Worm (Caenorhabditis elegans) whole organism, L3 larva: ENCODE data around the gene CC8.2.

Source experiments
- R02D3.7 ChIP-seq: fragments of 150-350 bp; optimal IDR thresholded peaks from 2 replicates; lab custom pipeline; 2014; ENCODE audit warnings: missing biosample characterization, missing genetic modification characterization
- ZK546.5 ChIP-seq: sonication (generic microtip); optimal IDR thresholded peaks from 2 replicates; lab custom pipeline; 2017; ENCODE audit warnings: missing biosample characterization, missing genetic modification characterization
- aly-2 ChIP-seq: fragments of 150-350 bp; optimal IDR thresholded peaks from 2 replicates; lab custom pipeline; 2014; ENCODE audit warnings: missing biosample characterization, missing genetic modification characterization
- ama-1 ChIP-seq: fragments of 150-350 bp; optimal IDR thresholded peaks from 2 replicates; lab custom pipeline; 2018
- ceh-28 ChIP-seq: fragments of 150-350 bp; optimal IDR thresholded peaks from 2 replicates; lab custom pipeline; 2014; ENCODE audit warnings: missing biosample characterization, missing genetic modification reagents, missing genetic modification characterization
- ceh-82 ChIP-seq: fragments of 150-350 bp; optimal IDR thresholded peaks from 2 replicates; lab custom pipeline; 2014; ENCODE audit warnings: missing biosample characterization, missing genetic modification characterization
- ceh-9 ChIP-seq: sonication (generic microtip); optimal IDR thresholded peaks from 2 replicates; lab custom pipeline; 2018; ENCODE audit warnings: missing biosample characterization, missing genetic modification characterization
- egl-27 ChIP-seq: sonication (generic microtip); optimal IDR thresholded peaks from 4 replicates; lab custom pipeline; 2017; ENCODE audit warnings: missing biosample characterization, missing genetic modification reagents, missing genetic modification characterization
- egl-5 ChIP-seq: fragments of 150-350 bp; optimal IDR thresholded peaks from 2 replicates; lab custom pipeline; 2017; ENCODE audit warnings: missing biosample characterization, missing genetic modification reagents, missing genetic modification characterization, inconsistent platforms
- elt-2 ChIP-seq: sonication (generic microtip); optimal IDR thresholded peaks from 2 replicates; lab custom pipeline; 2016; ENCODE audit warnings: missing genetic modification reagents, mild to moderate bottlenecking, missing genetic modification characterization, missing compliant biosample characterization
- elt-3 ChIP-seq, 3 experiments: fragments of 150-350 bp in 1 of 3; sonication (generic microtip) in 2 of 3; optimal IDR thresholded peaks; 2 replicates in 2 of 3; 4 replicates in 1 of 3; lab custom pipeline; 2014 to 2017; ENCODE audit warnings: missing biosample characterization in 3 of 3, missing genetic modification characterization in 3 of 3
- fkh-10 ChIP-seq: sonication (generic microtip); optimal IDR thresholded peaks from 2 replicates; lab custom pipeline; 2017; ENCODE audit warnings: missing biosample characterization, missing genetic modification reagents, missing genetic modification characterization
- fkh-2 ChIP-seq: fragments of 150-350 bp; optimal IDR thresholded peaks from 2 replicates; lab custom pipeline; 2014; ENCODE audit warnings: missing biosample characterization, missing genetic modification reagents, missing genetic modification characterization
- hmg-11 ChIP-seq: sonication (generic microtip); optimal IDR thresholded peaks from 2 replicates; lab custom pipeline; 2016; ENCODE audit warnings: missing genetic modification characterization, missing compliant biosample characterization
- jun-1 ChIP-seq: fragments of 150-350 bp; optimal IDR thresholded peaks from 2 replicates; lab custom pipeline; 2014; ENCODE audit warnings: missing biosample characterization, missing genetic modification reagents, missing genetic modification characterization
- lin-15B ChIP-seq: fragments of 150-350 bp; optimal IDR thresholded peaks from 2 replicates; lab custom pipeline; 2014; ENCODE audit warnings: missing biosample characterization, missing genetic modification characterization
- lin-39 ChIP-seq: fragments of 150-350 bp; optimal IDR thresholded peaks from 2 replicates; lab custom pipeline; 2018; ENCODE audit warnings: missing biosample characterization, missing genetic modification reagents, missing genetic modification characterization
- nfya-1 ChIP-seq: sonication (generic microtip); optimal IDR thresholded peaks from 2 replicates; lab custom pipeline; 2017; ENCODE audit warnings: missing genetic modification characterization, mild to moderate bottlenecking, missing compliant biosample characterization, antibody characterized with exemption, moderate library complexity; ENCODE audit not compliant: insufficient read depth
- nhr-11 ChIP-seq: fragments of 150-350 bp; optimal IDR thresholded peaks from 2 replicates; lab custom pipeline; 2014; ENCODE audit warnings: missing biosample characterization, missing genetic modification characterization
- nhr-12 ChIP-seq: fragments of 150-350 bp; optimal IDR thresholded peaks from 2 replicates; lab custom pipeline; 2014; ENCODE audit warnings: missing biosample characterization, missing genetic modification characterization
- nhr-23 ChIP-seq: fragments of 150-350 bp; optimal IDR thresholded peaks from 2 replicates; lab custom pipeline; 2014; ENCODE audit warnings: missing biosample characterization, missing genetic modification reagents, missing genetic modification characterization
- nhr-237 ChIP-seq: fragments of 150-350 bp; optimal IDR thresholded peaks from 2 replicates; lab custom pipeline; 2014; ENCODE audit warnings: missing biosample characterization, missing genetic modification characterization
- nhr-25 ChIP-seq: sonication (generic microtip); optimal IDR thresholded peaks from 2 replicates; lab custom pipeline; 2017; ENCODE audit warnings: missing biosample characterization, missing genetic modification characterization
- nhr-67 ChIP-seq: fragments of 150-350 bp; optimal IDR thresholded peaks from 2 replicates; lab custom pipeline; 2014; ENCODE audit warnings: missing biosample characterization, missing genetic modification characterization
- nhr-76 ChIP-seq: fragments of 150-350 bp; sonication (generic microtip); optimal IDR thresholded peaks from 5 replicates; lab custom pipeline; 2014; ENCODE audit warnings: missing biosample characterization, missing genetic modification characterization
- nhr-77 ChIP-seq: fragments of 150-350 bp; optimal IDR thresholded peaks from 2 replicates; lab custom pipeline; 2014; ENCODE audit warnings: missing biosample characterization, missing genetic modification characterization
- pha-4 ChIP-seq: fragments of 150-350 bp; optimal IDR thresholded peaks from 2 replicates; lab custom pipeline; 2014; ENCODE audit warnings: missing biosample characterization, missing genetic modification reagents, missing genetic modification characterization
- skn-1 ChIP-seq: fragments of 150-350 bp; optimal IDR thresholded peaks from 2 replicates; lab custom pipeline; 2014; ENCODE audit warnings: missing biosample characterization, missing genetic modification characterization
- snpc-4 ChIP-seq: fragments of 150-350 bp; optimal IDR thresholded peaks from 2 replicates; lab custom pipeline; 2014; ENCODE audit warnings: missing biosample characterization, missing genetic modification characterization
- zag-1 ChIP-seq: fragments of 150-350 bp; optimal IDR thresholded peaks from 2 replicates; lab custom pipeline; 2014; ENCODE audit warnings: missing biosample characterization, missing genetic modification characterization
- ztf-11 ChIP-seq: fragments of 150-350 bp; optimal IDR thresholded peaks from 2 replicates; lab custom pipeline; 2014; ENCODE audit warnings: missing biosample characterization, missing genetic modification characterization
- ztf-4 ChIP-seq: fragments of 150-350 bp; optimal IDR thresholded peaks from 2 replicates; lab custom pipeline; 2014; ENCODE audit warnings: missing biosample characterization, missing genetic modification characterization

The CC8.2 gene

ce11 chrIV:3636528-3637129 is 11.9 kb downstream of the CC8.2 start, which contains the start of gene madf-9 (continued):
- TF ChIP-seq snpc-4 (tag; lab: Kevin White, UChicago) (peak; percentile 68), ZK546.5 (no peak), ceh-9 (tag; lab: Kevin White, UChicago) (no peak), ceh-28 (tag; lab: Kevin White, UChicago) (no peak), nhr-76 (tag; lab: Kevin White, UChicago) (no peak), pha-4 (peak; percentile 49), nhr-67 (tag; lab: Kevin White, UChicago) (no peak), nhr-77 (no peak), jun-1 (peak; percentile 56), egl-5 (tag; lab: Kevin White, UChicago) (no peak), R02D3.7 (tag; lab: Kevin White, UChicago) (peak; percentile 2), lin-39 (peak; percentile 64), egl-27 (tag; lab: Kevin White, UChicago) (no peak), skn-1 (tag; lab: Kevin White, UChicago) (no peak), zag-1 (no peak)
- TF ChIP-seq, all 47 proteins: peak for 15

- peak; percentile 4 for TF ChIP-seq nfya-1 (tag; lab: Kevin White, UChicago)
- peak; percentile 89 for TF ChIP-seq pha-4
- no peak for TF ChIP-seq nhr-11 (tag; lab: Kevin White, UChicago)
- peak; percentile 39 for TF ChIP-seq hmg-11 (tag; lab: Kevin White, UChicago)
Measured at ce11 chrIV:3633254-3633653, 15.2 kb downstream of the CC8.2 start, which contains the start of gene ZC416.2. Gene ZC416.2 (plus strand): TSS chrIV:3633619.

ce11 chrIV:3632475-3632874 is 16.0 kb downstream of the CC8.2 start:
- no peak for TF ChIP-seq ceh-82 (tag; lab: Kevin White, UChicago)
- no peak for TF ChIP-seq nhr-76 (tag; lab: Kevin White, UChicago)
- no peak for TF ChIP-seq egl-5 (tag; lab: Kevin White, UChicago)
- no peak for TF ChIP-seq nfya-1 (tag; lab: Kevin White, UChicago)
- TF ChIP-seq ama-1 (lab: Kevin White, UChicago): no peak
- TF ChIP-seq zag-1: no peak
- TF ChIP-seq nhr-12: no peak
- no peak for TF ChIP-seq egl-27 (tag; lab: Kevin White, UChicago)
- TF ChIP-seq ceh-9 (tag; lab: Kevin White, UChicago): no peak

ce11 chrIV:3628896-3629641 is 19.4 kb downstream of the CC8.2 start:
- TF ChIP-seq ceh-28 (tag; lab: Kevin White, UChicago) (peak; percentile 81), elt-3 (tag; optimal IDR thresholded peaks at IDR 0.05; lab: Kevin White, UChicago) (no peak)

- TF ChIP-seq nfya-1 (tag; lab: Kevin White, UChicago) (peak; percentile 25), ceh-82 (tag; lab: Kevin White, UChicago) (no peak), fkh-10 (GFP tag; lab: Kevin White, UChicago) (peak; percentile 84)
- TF ChIP-seq, all 47 proteins: peak for 2
Measured at ce11 chrIV:3626447-3626846, 22.0 kb downstream of the CC8.2 start.

- no peak for TF ChIP-seq ceh-9 (tag; lab: Kevin White, UChicago)
- TF ChIP-seq fkh-2: no peak
- no peak for TF ChIP-seq ZK546.5
- TF ChIP-seq nhr-237 (tag; lab: Kevin White, UChicago): no peak
- no peak for TF ChIP-seq nhr-67 (tag; lab: Kevin White, UChicago)
- TF ChIP-seq elt-2: no peak
- no peak for TF ChIP-seq ztf-4
- TF ChIP-seq nhr-11 (tag; lab: Kevin White, UChicago): no peak
- TF ChIP-seq nhr-12: no peak
- TF ChIP-seq lin-15B (tag; lab: Kevin White, UChicago): no peak
- no peak for TF ChIP-seq skn-1 (tag; lab: Kevin White, UChicago)
- no peak for TF ChIP-seq fkh-10 (GFP tag; lab: Kevin White, UChicago)
- TF ChIP-seq lin-39: no peak
- TF ChIP-seq nhr-25: no peak
- no peak for TF ChIP-seq ama-1 (lab: Kevin White, UChicago)
- no peak for TF ChIP-seq ztf-11 (tag; lab: Kevin White, UChicago)
- no peak for TF ChIP-seq egl-5 (tag; lab: Kevin White, UChicago)
- no peak for TF ChIP-seq snpc-4 (tag; lab: Kevin White, UChicago)
- no peak for TF ChIP-seq nhr-23 (tag; lab: Kevin White, UChicago)
- no peak for TF ChIP-seq aly-2 (tag; lab: Kevin White, UChicago)
Measured at ce11 chrIV:3624597-3624996, 23.9 kb downstream of the CC8.2 start, which contains the start of the genes cha-1 and unc-17. Gene cha-1 (minus strand): TSS chrIV:3624697. Gene unc-17 (minus strand): TSS chrIV:3624699.
